Worm (Caenorhabditis elegans): ENCODE results near the gene C05C12.1.

DNA sequence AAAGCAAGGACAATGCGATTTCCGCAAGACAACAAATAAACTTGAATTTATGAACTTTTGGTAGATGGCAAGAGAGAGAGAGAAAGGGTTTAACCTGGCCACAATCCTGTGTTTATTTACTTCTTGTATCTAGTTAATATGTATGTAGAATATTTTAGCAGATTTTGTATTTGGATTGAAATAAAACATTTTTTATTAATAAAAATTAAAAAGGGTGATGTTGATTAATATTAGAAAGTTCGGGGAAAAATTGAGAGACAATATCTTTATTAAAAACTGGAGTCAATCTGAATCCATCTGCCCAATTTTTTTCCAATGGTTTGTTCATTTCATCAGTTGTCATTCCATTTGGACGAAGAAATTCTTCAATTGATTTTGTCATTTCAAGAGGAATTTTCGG, 12.3 kb downstream of the C05C12.1 start, which contains the start of gene col-127:
- TF ChIP-seq ztf-29 (GFP tag; IDR thresholded peaks at IDR 0.05): no peak
- no peak for TF ChIP-seq ref-1 (GFP tag; conservative IDR thresholded peaks at IDR 0.05)
- no peak for TF ChIP-seq ztf-23 (GFP tag; IDR thresholded peaks at IDR 0.05)
- TF ChIP-seq flt-1 (GFP tag; IDR thresholded peaks at IDR 0.05): no peak
- no peak for TF ChIP-seq T22C8.4 (GFP tag; IDR thresholded peaks at IDR 0.05)
- no peak for TF ChIP-seq cog-1 (tag; optimal IDR thresholded peaks at IDR 0.05)
- TF ChIP-seq med-1 (GFP tag; optimal IDR thresholded peaks at IDR 0.05; ENCODE audit: insufficient read depth): no peak
- no peak for TF ChIP-seq klf-2 (GFP tag; conservative IDR thresholded peaks at IDR 0.05)
- TF ChIP-seq tab-1 (GFP tag; IDR thresholded peaks at IDR 0.05): no peak
